Worm (Caenorhabditis elegans): ENCODE measurements around the gene ooc-3.

ooc-3 gene

ce11 chrII:11521300-11521699 is 26.2 kb upstream of the ooc-3 start, which contains the start of gene Y62F5A.10:
TSS of gene Y62F5A.10 (plus strand) at chrII:11521600.
- TF ChIP-seq nhr-129 (tag; optimal IDR thresholded peaks at IDR 0.05) (no peak), unc-62 (GFP tag; optimal IDR thresholded peaks at IDR 0.05) (no peak), F13H6.1 (tag; optimal IDR thresholded peaks at IDR 0.05) (no peak), unc-55 (GFP tag; optimal IDR thresholded peaks at IDR 0.05) (no peak), unc-39 (tag; optimal IDR thresholded peaks at IDR 0.05) (no peak), nhr-6 (tag; optimal IDR thresholded peaks at IDR 0.05) (no peak), mdl-1 (tag; optimal IDR thresholded peaks at IDR 0.05) (no peak), C34F6.9 (tag; optimal IDR thresholded peaks at IDR 0.05) (no peak), nhr-10 (tag; optimal IDR thresholded peaks at IDR 0.05) (no peak)

ce11 chrII:11518184-11518583 is 23.1 kb upstream of the ooc-3 start, which contains the start of gene B0334.10:
TSS of gene B0334.10 (plus strand) at chrII:11518484.
- no peak for TF ChIP-seq gmeb-1 (tag; optimal IDR thresholded peaks at IDR 0.05)
- TF ChIP-seq F13H6.1 (tag; optimal IDR thresholded peaks at IDR 0.05) = no peak
- no peak for TF ChIP-seq skn-1 (tag; optimal IDR thresholded peaks at IDR 0.05)
- TF ChIP-seq ceh-82 (tag; optimal IDR thresholded peaks at IDR 0.05) = no peak
- no peak for TF ChIP-seq ZK546.5 (tag; optimal IDR thresholded peaks at IDR 0.05)
- no peak for TF ChIP-seq nhr-23 (tag; optimal IDR thresholded peaks at IDR 0.05)
- TF ChIP-seq nhr-129 (tag; optimal IDR thresholded peaks at IDR 0.05) = no peak
- no peak for TF ChIP-seq alr-1 (tag; optimal IDR thresholded peaks at IDR 0.05)
- TF ChIP-seq mdl-1 (tag; optimal IDR thresholded peaks at IDR 0.05) = no peak
- no peak for TF ChIP-seq sem-4 (tag; optimal IDR thresholded peaks at IDR 0.05)
- TF ChIP-seq R02D3.7 (tag; optimal IDR thresholded peaks at IDR 0.05) = no peak
- no peak for TF ChIP-seq peb-1 (tag; optimal IDR thresholded peaks at IDR 0.05)
- TF ChIP-seq aly-2 (tag; optimal IDR thresholded peaks at IDR 0.05) = no peak
- no peak for TF ChIP-seq unc-39 (tag; optimal IDR thresholded peaks at IDR 0.05)

ce11 chrII:11514775-11515174 is 19.7 kb upstream of the ooc-3 start, which contains the start of gene srh-44:
TSS of gene srh-44 (plus strand) at chrII:11515075.
- TF ChIP-seq nhr-10 (tag; optimal IDR thresholded peaks at IDR 0.05) (no peak), R02D3.7 (tag; optimal IDR thresholded peaks at IDR 0.05) (no peak), ztf-1 (GFP tag; conservative IDR thresholded peaks at IDR 0.05) (no peak), fos-1 (tag; optimal IDR thresholded peaks at IDR 0.05) (no peak), unc-55 (GFP tag; optimal IDR thresholded peaks at IDR 0.05) (no peak), lin-13 (GFP tag; optimal IDR thresholded peaks at IDR 0.05) (no peak), nhr-77 (tag; optimal IDR thresholded peaks at IDR 0.05) (no peak), nhr-6 (tag; optimal IDR thresholded peaks at IDR 0.05) (no peak), ama-1 (optimal IDR thresholded peaks at IDR 0.05) (no peak), nhr-21 (tag; optimal IDR thresholded peaks at IDR 0.05) (no peak), snpc-4 (tag; optimal IDR thresholded peaks at IDR 0.05) (no peak), skn-1 (tag; optimal IDR thresholded peaks at IDR 0.05) (no peak), mab-5 (tag; optimal IDR thresholded peaks at IDR 0.05) (no peak), lsy-2 (tag; optimal IDR thresholded peaks at IDR 0.05) (no peak), C34F6.9 (tag; optimal IDR thresholded peaks at IDR 0.05) (no peak)

- TF ChIP-seq lin-39 (tag; optimal IDR thresholded peaks at IDR 0.05) (no peak), nhr-10 (tag; optimal IDR thresholded peaks at IDR 0.05) (no peak), nhr-6 (tag; optimal IDR thresholded peaks at IDR 0.05) (no peak), unc-39 (tag; optimal IDR thresholded peaks at IDR 0.05) (no peak), ZK546.5 (tag; optimal IDR thresholded peaks at IDR 0.05) (no peak), peb-1 (tag; optimal IDR thresholded peaks at IDR 0.05) (no peak), elt-3 (tag; optimal IDR thresholded peaks at IDR 0.05) (no peak), zag-1 (tag; optimal IDR thresholded peaks at IDR 0.05) (no peak), nhr-21 (tag; optimal IDR thresholded peaks at IDR 0.05) (no peak), mab-5 (tag; optimal IDR thresholded peaks at IDR 0.05) (no peak), aly-2 (tag; optimal IDR thresholded peaks at IDR 0.05) (no peak), blmp-1 (tag; optimal IDR thresholded peaks at IDR 0.05; ENCODE audit: insufficient read depth) (no peak), dmd-4 (tag; optimal IDR thresholded peaks at IDR 0.05) (no peak), crh-2 (tag; optimal IDR thresholded peaks at IDR 0.05) (no peak), egl-27 (tag; optimal IDR thresholded peaks at IDR 0.05) (no peak), ceh-82 (tag; optimal IDR thresholded peaks at IDR 0.05) (no peak), skn-1 (tag; optimal IDR thresholded peaks at IDR 0.05) (no peak), R02D3.7 (tag; optimal IDR thresholded peaks at IDR 0.05) (no peak), nhr-25 (tag; optimal IDR thresholded peaks at IDR 0.05) (no peak)
These were observed 17.8 kb upstream of the ooc-3 start for ce11 chrII:11512921-11513320.

All from whole organism, L2 larva.